Fruit fly (Drosophila melanogaster) whole organism, embryonic: ENCODE measurements around the gene Arp3.

Source experiments
- Aef1 ChIP-seq: fragments of 200-800 bp; sonication (Bioruptor generic); IDR thresholded peaks from 3 replicates; pipeline ENCODE4 v1.3.6; 2022; ENCODE audit warnings: missing biosample characterization, missing genetic modification characterization
- BtbVII ChIP-seq: fragments of 200-800 bp; sonication (Bioruptor generic); optimal IDR thresholded peaks from 3 replicates; lab custom pipeline; 2017; ENCODE audit warnings: missing biosample characterization, mild to moderate bottlenecking, missing genetic modification characterization
- CG10147 ChIP-seq: fragments of 200-800 bp; sonication (Bioruptor generic); optimal IDR thresholded peaks from 2 replicates; lab custom pipeline; 2019; ENCODE audit warnings: missing biosample characterization, mild to moderate bottlenecking, missing genetic modification characterization, moderate library complexity
- CG11247 ChIP-seq: fragments of 200-800 bp; sonication (Bioruptor generic); IDR thresholded peaks from 2 replicates; pipeline ENCODE4 v1.3.6; 2022; ENCODE audit warnings: missing biosample characterization, missing genetic modification characterization
- CG11723 ChIP-seq: fragments of 200-800 bp; sonication (Bioruptor generic); optimal IDR thresholded peaks from 2 replicates; lab custom pipeline; 2017; ENCODE audit warnings: missing biosample characterization, mild to moderate bottlenecking, missing genetic modification characterization
- CG13424 ChIP-seq: fragments of 200-800 bp; sonication (Bioruptor generic); optimal IDR thresholded peaks from 2 replicates; lab custom pipeline; 2019; ENCODE audit warnings: missing biosample characterization, mild to moderate bottlenecking, missing genetic modification characterization, moderate library complexity
- CG13894 ChIP-seq: fragments of 200-800 bp; sonication (Bioruptor generic); optimal IDR thresholded peaks from 3 replicates; lab custom pipeline; 2018; ENCODE audit warnings: missing biosample characterization, mild to moderate bottlenecking, missing genetic modification characterization, moderate library complexity
- CG15479 ChIP-seq: fragments of 200-800 bp; sonication (Bioruptor generic); optimal IDR thresholded peaks from 3 replicates; lab custom pipeline; 2019; ENCODE audit warnings: missing biosample characterization, mild to moderate bottlenecking, missing genetic modification characterization, moderate library complexity
- CG15514 ChIP-seq: fragments of 200-800 bp; sonication (Bioruptor generic); optimal IDR thresholded peaks from 3 replicates; lab custom pipeline; 2017; ENCODE audit warnings: missing biosample characterization, missing genetic modification characterization, mild to moderate bottlenecking, moderate library complexity, missing genetic modification reagents
- CG17568 ChIP-seq: fragments of 200-800 bp; sonication (Bioruptor generic); optimal IDR thresholded peaks from 2 replicates; lab custom pipeline; 2018; ENCODE audit warnings: missing biosample characterization, mild to moderate bottlenecking, missing genetic modification characterization, moderate library complexity
- CG18599 ChIP-seq: fragments of 200-800 bp; sonication (Bioruptor generic); optimal IDR thresholded peaks from 3 replicates; lab custom pipeline; 2017; ENCODE audit warnings: missing biosample characterization, missing genetic modification characterization, mild to moderate bottlenecking, moderate library complexity, missing genetic modification reagents
- CG2199 ChIP-seq: fragments of 200-800 bp; sonication (Bioruptor generic); IDR thresholded peaks from 3 replicates; pipeline ENCODE4 v1.3.6; 2022; ENCODE audit warnings: missing biosample characterization, missing genetic modification characterization
- CG30020 ChIP-seq: fragments of 200-800 bp; optimal IDR thresholded peaks from 2 replicates; lab custom pipeline; 2019; ENCODE audit warnings: missing biosample characterization, mild to moderate bottlenecking, missing genetic modification characterization, moderate library complexity
- CG3407 ChIP-seq: fragments of 200-800 bp; sonication (Bioruptor generic); optimal IDR thresholded peaks from 2 replicates; lab custom pipeline; 2018; ENCODE audit warnings: missing biosample characterization, mild to moderate bottlenecking, missing genetic modification characterization
- CG4707 ChIP-seq: fragments of 200-800 bp; sonication (Bioruptor generic); optimal IDR thresholded peaks from 2 replicates; lab custom pipeline; 2018; ENCODE audit warnings: missing biosample characterization, mild to moderate bottlenecking, missing genetic modification characterization, moderate library complexity
- CG6765 ChIP-seq: fragments of 200-800 bp; sonication (Bioruptor generic); optimal IDR thresholded peaks from 3 replicates; lab custom pipeline; 2017; ENCODE audit warnings: missing biosample characterization, mild to moderate bottlenecking, missing genetic modification characterization
- CG7963 ChIP-seq: fragments of 200-800 bp; sonication (Bioruptor generic); IDR thresholded peaks from 3 replicates; pipeline ENCODE4 v1.3.6; 2022; ENCODE audit warnings: missing biosample characterization, missing genetic modification characterization; ENCODE audit not compliant: partially characterized antibody
- CG8478 ChIP-seq: fragments of >200 bp; optimal IDR thresholded peaks from 2 replicates; lab custom pipeline; 2018
- CG9215 ChIP-seq: fragments of 200-800 bp; sonication (Bioruptor generic); IDR thresholded peaks from 2 replicates; pipeline ENCODE4 v1.3.6; 2022; ENCODE audit warnings: missing biosample characterization, missing genetic modification characterization
- CHES-1-like ChIP-seq: fragments of 200-800 bp; sonication (Bioruptor generic); optimal IDR thresholded peaks from 2 replicates; lab custom pipeline; 2016; ENCODE audit warnings: missing biosample characterization, missing genetic modification characterization
- D ChIP-seq, 2 experiments: fragments of 200-800 bp in 1 of 2; fragments of >200 bp in 1 of 2; sonication (Bioruptor generic) in 1 of 2; optimal IDR thresholded peaks; 2 replicates in 1 of 2; 3 replicates in 1 of 2; lab custom pipeline; 2017; ENCODE audit warnings: mild to moderate bottlenecking in 1 of 2, missing biosample characterization in 1 of 2, missing genetic modification characterization in 1 of 2, missing genetic modification reagents in 1 of 2
- Dad ChIP-seq: fragments of 200-800 bp; sonication (Bioruptor generic); optimal IDR thresholded peaks from 3 replicates; lab custom pipeline; 2016; ENCODE audit warnings: missing biosample characterization, missing genetic modification characterization
- Deaf1 ChIP-seq: fragments of 200-800 bp; optimal IDR thresholded peaks from 3 replicates; lab custom pipeline; 2019; ENCODE audit warnings: missing biosample characterization, mild to moderate bottlenecking, missing genetic modification characterization, moderate library complexity
- Dek ChIP-seq: fragments of 200-800 bp; sonication (Bioruptor generic); optimal IDR thresholded peaks from 3 replicates; lab custom pipeline; 2019; ENCODE audit warnings: missing biosample characterization, mild to moderate bottlenecking, missing genetic modification characterization, moderate library complexity
- Dfd ChIP-seq, 2 experiments: fragments of >200 bp; optimal IDR thresholded peaks; 2 replicates each; lab custom pipeline; 2017; ENCODE audit warnings: missing biosample characterization in 2 of 2, missing genetic modification characterization in 2 of 2
- Dref ChIP-seq: fragments of 200-800 bp; sonication (Bioruptor generic); IDR thresholded peaks from 2 replicates; pipeline ENCODE4 v1.3.6; 2022; ENCODE audit warnings: missing biosample characterization, missing genetic modification characterization
- E2f1 ChIP-seq: fragments of 200-800 bp; sonication (Bioruptor generic); IDR thresholded peaks from 2 replicates; pipeline ENCODE4 v1.3.6; 2022; ENCODE audit warnings: missing biosample characterization, missing genetic modification characterization
- Fer3 ChIP-seq: fragments of 200-800 bp; sonication (Bioruptor generic); optimal IDR thresholded peaks from 2 replicates; lab custom pipeline; 2018; ENCODE audit warnings: missing biosample characterization, mild to moderate bottlenecking, missing genetic modification characterization, moderate library complexity
- GATAe ChIP-seq: fragments of 200-800 bp; sonication (Bioruptor generic); conservative IDR thresholded peaks from 2 replicates; pipeline ENCODE4 v1.3.6; 2022; ENCODE audit warnings: missing biosample characterization, missing genetic modification characterization
- HLH54F ChIP-seq: fragments of 200-800 bp; sonication (Bioruptor generic); optimal IDR thresholded peaks from 3 replicates; lab custom pipeline; 2016; ENCODE audit warnings: missing biosample characterization, missing genetic modification characterization
- Hey ChIP-seq: fragments of 200-800 bp; sonication (Bioruptor generic); optimal IDR thresholded peaks from 3 replicates; lab custom pipeline; 2018; ENCODE audit warnings: missing biosample characterization, mild to moderate bottlenecking, missing genetic modification characterization
- Hr3 ChIP-seq: fragments of 200-800 bp; sonication (Bioruptor generic); optimal IDR thresholded peaks from 3 replicates; lab custom pipeline; 2016; ENCODE audit warnings: missing biosample characterization, missing genetic modification characterization
- Lpt ChIP-seq: fragments of >200 bp; optimal IDR thresholded peaks from 2 replicates; lab custom pipeline; 2018; ENCODE audit warnings: missing biosample characterization, missing genetic modification characterization
- Nf-YA ChIP-seq: fragments of 200-800 bp; sonication (Bioruptor generic); IDR thresholded peaks from 2 replicates; pipeline ENCODE4 v1.3.6; 2022; ENCODE audit warnings: missing biosample characterization, missing genetic modification characterization
- Rfx ChIP-seq: fragments of 200-800 bp; sonication (Bioruptor generic); IDR thresholded peaks from 2 replicates; pipeline ENCODE4 v1.3.6; 2022; ENCODE audit warnings: missing biosample characterization, missing genetic modification characterization
- bab2 ChIP-seq: fragments of 200-800 bp; sonication (Bioruptor generic); optimal IDR thresholded peaks from 2 replicates; lab custom pipeline; 2016; ENCODE audit warnings: missing biosample characterization, missing genetic modification characterization
- da ChIP-seq: fragments of 200-800 bp; sonication (Bioruptor generic); optimal IDR thresholded peaks from 2 replicates; lab custom pipeline; 2016; ENCODE audit warnings: missing biosample characterization, missing genetic modification characterization
- dati ChIP-seq: fragments of 200-800 bp; sonication (Bioruptor generic); IDR thresholded peaks from 2 replicates; pipeline ENCODE4 v1.3.6; 2022; ENCODE audit warnings: missing biosample characterization, missing genetic modification characterization
- emc ChIP-seq: fragments of 200-800 bp; sonication (Bioruptor generic); optimal IDR thresholded peaks from 2 replicates; lab custom pipeline; 2016; ENCODE audit warnings: missing biosample characterization, missing genetic modification characterization
- ind ChIP-seq: fragments of 200-800 bp; sonication (Bioruptor generic); optimal IDR thresholded peaks from 3 replicates; lab custom pipeline; 2016; ENCODE audit warnings: missing biosample characterization, missing genetic modification characterization
- lola ChIP-seq, 3 experiments: fragments of >200 bp in 2 of 3; fragments of 200-800 bp in 1 of 3; sonication (Bioruptor generic) in 1 of 3; optimal IDR thresholded peaks; 2 replicates each; lab custom pipeline; 2017 to 2019; ENCODE audit warnings: missing biosample characterization in 3 of 3, missing genetic modification characterization in 3 of 3, mild to moderate bottlenecking in 1 of 3, moderate library complexity in 1 of 3
- mld ChIP-seq: fragments of 200-800 bp; sonication (Bioruptor generic); IDR thresholded peaks from 3 replicates; pipeline ENCODE4 v1.3.6; 2022; ENCODE audit warnings: missing biosample characterization, missing genetic modification characterization; ENCODE audit not compliant: partially characterized antibody
- org-1 ChIP-seq: fragments of 200-800 bp; sonication (Bioruptor generic); optimal IDR thresholded peaks from 2 replicates; lab custom pipeline; 2017; ENCODE audit warnings: missing biosample characterization, missing genetic modification characterization
- sc ChIP-seq, 3 experiments: fragments of >200 bp in 2 of 3; fragments of 200-800 bp in 1 of 3; sonication (Bioruptor generic) in 1 of 3; optimal IDR thresholded peaks; 2 replicates in 2 of 3; 3 replicates in 1 of 3; lab custom pipeline; 2017; ENCODE audit warnings: mild to moderate bottlenecking in 1 of 3, missing biosample characterization in 1 of 3, missing genetic modification characterization in 1 of 3, missing genetic modification reagents in 1 of 3
- sd ChIP-seq: fragments of 200-800 bp; sonication (Bioruptor generic); optimal IDR thresholded peaks from 3 replicates; lab custom pipeline; 2018; ENCODE audit warnings: missing biosample characterization, mild to moderate bottlenecking, missing genetic modification characterization, moderate library complexity
- seq ChIP-seq: fragments of 200-800 bp; sonication (Bioruptor generic); IDR thresholded peaks from 2 replicates; pipeline ENCODE4 v1.3.6; 2022; ENCODE audit warnings: missing biosample characterization, missing genetic modification characterization
- slp2 ChIP-seq: fragments of 200-800 bp; sonication (Bioruptor generic); optimal IDR thresholded peaks from 2 replicates; lab custom pipeline; 2016; ENCODE audit warnings: missing biosample characterization, missing genetic modification characterization
- sob ChIP-seq: fragments of 200-800 bp; sonication (Bioruptor generic); IDR thresholded peaks from 2 replicates; pipeline ENCODE4 v1.3.6; 2022; ENCODE audit warnings: missing biosample characterization, missing genetic modification characterization
- trh ChIP-seq: fragments of 200-800 bp; sonication (Bioruptor generic); optimal IDR thresholded peaks from 2 replicates; lab custom pipeline; 2016; ENCODE audit warnings: missing biosample characterization, missing genetic modification characterization
- wor ChIP-seq: fragments of 200-800 bp; sonication (Bioruptor generic); IDR thresholded peaks from 2 replicates; pipeline ENCODE4 v1.3.6; 2022; ENCODE audit warnings: missing biosample characterization, missing genetic modification characterization

Gene Arp3

dm6 chr3L:8137448-8137906 is 21.8 kb upstream of the Arp3 start, which contains the start of the genes Setx and mus301 (continued):
- TF ChIP-seq Fer3 (tag; lab: Kevin White, UChicago) (peak; percentile 70), Aef1 (peak; percentile 75), D (optimal IDR thresholded peaks at IDR 0.05; lab: Kevin White, UChicago) (no peak), D (GFP tag; optimal IDR thresholded peaks at IDR 0.05; lab: Kevin White, UChicago) (no peak), lola (GFP tag; optimal IDR thresholded peaks at IDR 0.05; lab: Kevin White, UChicago) (peak in 1 of 3 experiments; percentile 74), da (GFP tag; lab: Kevin White, UChicago) (peak; percentile 72), CG2199 (GFP tag; lab: Robert Waterston, UW) (0 out of 3 replicates have a peak, but pooled peaks have one; percentile 20), Hey (no peak), CG11723 (peak; percentile 64), CG30020 (tag; lab: Kevin White, UChicago) (no peak), trh (GFP tag; lab: Kevin White, UChicago) (peak; percentile 69), E2f1 (GFP tag; lab: Robert Waterston, UW) (peak; percentile 79), CG10147 (GFP tag; lab: Kevin White, UChicago) (no peak), slp2 (peak; percentile 54), CG13894 (no peak), CG15479 (peak; percentile 20), CG17568 (GFP tag; lab: Kevin White, UChicago) (no peak), mld (GFP tag; lab: Robert Waterston, UW) (no peak), CG11247 (GFP tag; lab: Robert Waterston, UW) (peak; percentile 67), Dek (tag; lab: Kevin White, UChicago) (peak; percentile 75), CHES-1-like (GFP tag; lab: Kevin White, UChicago) (peak; percentile 85), seq (GFP tag; lab: Robert Waterston, UW) (no peak), CG7963 (no peak), dati (GFP tag; lab: Robert Waterston, UW) (no peak), CG13424 (tag; lab: Kevin White, UChicago) (peak; percentile 79), CG8478 (lab: Kevin White, UChicago) (no peak), Dref (GFP tag; lab: Robert Waterston, UW) (peak; percentile 48), Rfx (GFP tag; lab: Robert Waterston, UW) (peak; percentile 89), GATAe (no peak), CG18599 (no peak), CG15514 (GFP tag; lab: Kevin White, UChicago) (peak; percentile 86), ind (GFP tag; lab: Kevin White, UChicago) (peak; percentile 81), sc (optimal IDR thresholded peaks at IDR 0.05; lab: Kevin White, UChicago) (no peak), sc (GFP tag; optimal IDR thresholded peaks at IDR 0.05; lab: Kevin White, UChicago) (peak; percentile 34), CG4707 (GFP tag; lab: Kevin White, UChicago) (no peak), Nf-YA (no peak), CG6765 (GFP tag; lab: Kevin White, UChicago) (no peak), Deaf1 (tag; lab: Kevin White, UChicago) (no peak), HLH54F (GFP tag; lab: Kevin White, UChicago) (peak; percentile 88), sd (tag; lab: Kevin White, UChicago) (no peak), Hr3 (GFP tag; lab: Kevin White, UChicago) (peak; percentile 85), BtbVII (GFP tag; lab: Kevin White, UChicago) (no peak), CG3407 (peak; percentile 59), org-1 (GFP tag; lab: Kevin White, UChicago) (peak; percentile 5), Lpt (GFP tag; lab: Kevin White, UChicago) (no peak), wor (GFP tag; lab: Robert Waterston, UW) (no peak), sob (peak; percentile 92), Dad (GFP tag; lab: Kevin White, UChicago) (peak; percentile 80), emc (GFP tag; lab: Kevin White, UChicago) (peak; percentile 71), CG9215 (GFP tag; lab: Robert Waterston, UW) (peak; percentile 80), Dfd (GFP tag; optimal IDR thresholded peaks at IDR 0.05; lab: Kevin White, UChicago) (no peak), bab2 (GFP tag; lab: Kevin White, UChicago) (peak; percentile 84)
